Fruit fly (Drosophila melanogaster) whole organism, wandering third instar larva: ENCODE measurements around the gene CG15387.
A peak's percentile ranks its signal among the peaks of the same experiment; 100 is the strongest.

Experiments
- Abd-B ChIP-seq: fragments of >200 bp; optimal IDR thresholded peaks from 2 replicates; lab custom pipeline; 2017; ENCODE audit warnings: missing biosample characterization, missing genetic modification characterization
- CG32264 ChIP-seq: fragments of 200-800 bp; sonication (Bioruptor generic); optimal IDR thresholded peaks from 2 replicates; lab custom pipeline; 2016; ENCODE audit warnings: missing biosample characterization, missing genetic modification characterization
- CG9705 ChIP-seq: fragments of 200-800 bp; sonication (Bioruptor generic); optimal IDR thresholded peaks from 2 replicates; lab custom pipeline; 2018; ENCODE audit warnings: missing biosample characterization, mild to moderate bottlenecking, missing genetic modification characterization
- CrebA ChIP-seq: fragments of 200-800 bp; sonication (Bioruptor generic); optimal IDR thresholded peaks from 2 replicates; lab custom pipeline; 2016; ENCODE audit warnings: missing biosample characterization, mild to moderate bottlenecking, missing genetic modification characterization, borderline replicate concordance
- Dfd ChIP-seq: fragments of >200 bp; optimal IDR thresholded peaks from 2 replicates; lab custom pipeline; 2017; ENCODE audit warnings: missing biosample characterization, missing genetic modification characterization
- HLH106 ChIP-seq: fragments of 200-800 bp; optimal IDR thresholded peaks from 3 replicates; lab custom pipeline; 2019; ENCODE audit warnings: missing biosample characterization, mild to moderate bottlenecking, missing genetic modification characterization, moderate library complexity
- Hnf4 ChIP-seq: fragments of 200-800 bp; sonication (Bioruptor generic); optimal IDR thresholded peaks from 2 replicates; lab custom pipeline; 2016; ENCODE audit warnings: missing biosample characterization, mild to moderate bottlenecking, missing genetic modification characterization
- Hr78 ChIP-seq: fragments of >200 bp; optimal IDR thresholded peaks from 2 replicates; lab custom pipeline; 2017; ENCODE audit warnings: missing biosample characterization, missing genetic modification characterization
- Hr83 ChIP-seq: fragments of 200-300 bp; sonication (Bioruptor generic); optimal IDR thresholded peaks from 2 replicates; lab custom pipeline; 2016; ENCODE audit warnings: missing biosample characterization, mild to moderate bottlenecking, missing genetic modification characterization, moderate library complexity; ENCODE audit not compliant: poor library complexity, severe bottlenecking
- Jra ChIP-seq: sonication (Bioruptor generic); optimal IDR thresholded peaks from 2 replicates; lab custom pipeline; 2016; ENCODE audit warnings: missing biosample characterization, missing genetic modification characterization
- OdsH ChIP-seq: fragments of 200-800 bp; sonication (Bioruptor generic); optimal IDR thresholded peaks from 2 replicates; lab custom pipeline; 2016; ENCODE audit warnings: missing biosample characterization, mild to moderate bottlenecking, missing genetic modification characterization
- Sp1 ChIP-seq: fragments of 200-800 bp; sonication (Bioruptor generic); optimal IDR thresholded peaks from 3 replicates; lab custom pipeline; 2019; ENCODE audit warnings: missing biosample characterization, mild to moderate bottlenecking, missing genetic modification characterization, moderate library complexity
- br ChIP-seq: fragments of 200-800 bp; sonication (Bioruptor generic); optimal IDR thresholded peaks from 2 replicates; lab custom pipeline; 2016; ENCODE audit warnings: missing biosample characterization, missing genetic modification characterization
- brk ChIP-seq: fragments of 200-800 bp; sonication (Bioruptor generic); optimal IDR thresholded peaks from 2 replicates; lab custom pipeline; 2016; ENCODE audit warnings: missing biosample characterization, mild to moderate bottlenecking, missing genetic modification characterization
- dl ChIP-seq, 2 experiments: fragments of 175-275, 200-275 bp in 1 of 2; fragments of 200-275 bp in 1 of 2; sonication (Bioruptor generic); optimal IDR thresholded peaks; lab custom pipeline; 2018; ENCODE audit warnings: mild to moderate bottlenecking in 2 of 2, missing biosample characterization in 2 of 2, missing genetic modification characterization in 2 of 2, moderate library complexity in 2 of 2; ENCODE audit not compliant: partially characterized antibody in 2 of 2, insufficient read depth in 1 of 2
- dmrt93B ChIP-seq: fragments of 200-800 bp; sonication (Bioruptor generic); optimal IDR thresholded peaks from 2 replicates; lab custom pipeline; 2018; ENCODE audit warnings: missing biosample characterization, mild to moderate bottlenecking, missing genetic modification characterization
- dsf ChIP-seq: sonication (Bioruptor generic); optimal IDR thresholded peaks from 2 replicates; lab custom pipeline; 2016; ENCODE audit warnings: missing biosample characterization, missing genetic modification characterization, borderline replicate concordance
- ey ChIP-seq: fragments of 200-800 bp; sonication (Bioruptor generic); optimal IDR thresholded peaks from 2 replicates; lab custom pipeline; 2016; ENCODE audit warnings: missing biosample characterization, missing genetic modification characterization
- foxo ChIP-seq, 2 experiments: fragments of 200-800 bp; sonication (Bioruptor generic); optimal IDR thresholded peaks; 2 replicates in 1 of 2; 3 replicates in 1 of 2; lab custom pipeline; 2016 to 2017; ENCODE audit warnings: missing biosample characterization in 2 of 2, missing genetic modification characterization in 2 of 2
- fru ChIP-seq: fragments of 200-800 bp; sonication (Bioruptor generic); optimal IDR thresholded peaks from 3 replicates; lab custom pipeline; 2016; ENCODE audit warnings: missing biosample characterization, mild to moderate bottlenecking, missing genetic modification characterization
- h ChIP-seq: fragments of 200-800 bp; sonication (Bioruptor generic); optimal IDR thresholded peaks from 3 replicates; lab custom pipeline; 2016; ENCODE audit warnings: missing biosample characterization, mild to moderate bottlenecking, missing genetic modification characterization
- jim ChIP-seq: fragments of 175-275, 200-325 bp; sonication (Bioruptor generic); optimal IDR thresholded peaks from 2 replicates; lab custom pipeline; 2016; ENCODE audit warnings: missing biosample characterization, mild to moderate bottlenecking, missing genetic modification characterization
- lola ChIP-seq: fragments of >200 bp; optimal IDR thresholded peaks from 2 replicates; lab custom pipeline; 2017; ENCODE audit warnings: missing biosample characterization, missing genetic modification characterization
- pan ChIP-seq: fragments of >200 bp; optimal IDR thresholded peaks from 2 replicates; lab custom pipeline; 2017
- psq ChIP-seq: fragments of 200-800 bp; sonication (Bioruptor generic); optimal IDR thresholded peaks from 3 replicates; lab custom pipeline; 2017; ENCODE audit warnings: missing biosample characterization, mild to moderate bottlenecking, missing genetic modification characterization, moderate library complexity
- rgr ChIP-seq: fragments of 200-800 bp; sonication (Bioruptor generic); optimal IDR thresholded peaks from 3 replicates; lab custom pipeline; 2016; ENCODE audit warnings: missing biosample characterization, mild to moderate bottlenecking, missing genetic modification characterization
- sage ChIP-seq: fragments of 200-800 bp; sonication (Bioruptor generic); optimal IDR thresholded peaks from 2 replicates; lab custom pipeline; 2016; ENCODE audit warnings: missing biosample characterization, mild to moderate bottlenecking, missing genetic modification characterization
- sv ChIP-seq: fragments of 200-800 bp; sonication (Bioruptor generic); optimal IDR thresholded peaks from 3 replicates; lab custom pipeline; 2016; ENCODE audit warnings: missing biosample characterization, missing genetic modification characterization
- woc ChIP-seq: sonication (Bioruptor generic); optimal IDR thresholded peaks from 2 replicates; lab custom pipeline; 2016; ENCODE audit warnings: missing biosample characterization, mild to moderate bottlenecking, missing genetic modification characterization

CG15387 gene

dm6 chr2L:2187411-2187810, 38.7 kb downstream of the CG15387 start:
- TF ChIP-seq CrebA (GFP tag; lab: Kevin White, UChicago) (no peak), jim (no peak), pan (lab: Kevin White, UChicago) (no peak), sage (no peak), CG9705 (GFP tag; lab: Kevin White, UChicago) (no peak), woc (GFP tag; lab: Kevin White, UChicago) (no peak)

- TF ChIP-seq Jra (GFP tag; lab: Kevin White, UChicago) (no peak), dl (GFP tag; optimal IDR thresholded peaks at IDR 0.05; lab: Kevin White, UChicago; ENCODE audit: insufficient read depth in 1 of 2, partially characterized antibody in 2 of 2) (no peak), Abd-B (GFP tag; lab: Kevin White, UChicago) (no peak), Sp1 (no peak), dmrt93B (GFP tag; lab: Kevin White, UChicago) (no peak), Dfd (no peak)
Observed at dm6 chr2L:2185373-2185772, 40.7 kb downstream of the CG15387 start.

dm6 chr2L:2184659-2185058, 41.4 kb downstream of the CG15387 start:
- TF ChIP-seq fru (GFP tag; lab: Kevin White, UChicago) (peak; percentile 2), h (GFP tag; lab: Kevin White, UChicago) (peak; percentile 16), dsf (no peak), rgr (GFP tag; lab: Kevin White, UChicago) (peak; percentile 16)

- TF ChIP-seq fru (GFP tag; lab: Kevin White, UChicago), result no peak
- TF ChIP-seq rgr (GFP tag; lab: Kevin White, UChicago), result no peak
- TF ChIP-seq, all 38 proteins: peak for 0
Observed at dm6 chr2L:2184129-2184528, 42.0 kb downstream of the CG15387 start.

- no peak for TF ChIP-seq brk (GFP tag; lab: Kevin White, UChicago)
Observed at dm6 chr2L:2182735-2183340, 43.3 kb downstream of the CG15387 start.

dm6 chr2L:2181971-2182643, 44.0 kb downstream of the CG15387 start:
- TF ChIP-seq HLH106 (tag; lab: Kevin White, UChicago), result peak; percentile 34
- peak; percentile 14 for TF ChIP-seq psq (GFP tag; lab: Kevin White, UChicago)
- TF ChIP-seq Sp1, result peak; percentile 10
- no peak for TF ChIP-seq sage
- no peak for TF ChIP-seq CG32264 (GFP tag; lab: Kevin White, UChicago)
- TF ChIP-seq fru (GFP tag; lab: Kevin White, UChicago), result peak; percentile 59
- TF ChIP-seq foxo (GFP tag; optimal IDR thresholded peaks at IDR 0.05; lab: Kevin White, UChicago), result peak in 1 of 2 experiments; percentile 37
- TF ChIP-seq h (GFP tag; lab: Kevin White, UChicago), result peak; percentile 20
- TF ChIP-seq OdsH (GFP tag; lab: Kevin White, UChicago), result peak; percentile 5
- TF ChIP-seq lola (GFP tag; lab: Kevin White, UChicago), result no peak
- peak; percentile 10 for TF ChIP-seq Hnf4
- peak; percentile 31 for TF ChIP-seq sv
- peak; percentile 7 for TF ChIP-seq br (GFP tag; lab: Kevin White, UChicago)
- no peak for TF ChIP-seq ey (GFP tag; lab: Kevin White, UChicago)
- peak; percentile 64 for TF ChIP-seq woc (GFP tag; lab: Kevin White, UChicago)
- TF ChIP-seq, all 38 proteins: peak for 11

dm6 chr2L:2180665-2181064, 45.4 kb downstream of the CG15387 start:
- TF ChIP-seq Hr78 (GFP tag; lab: Kevin White, UChicago), result no peak
- TF ChIP-seq fru (GFP tag; lab: Kevin White, UChicago), result no peak
- TF ChIP-seq Hr83 (GFP tag; lab: Kevin White, UChicago), result no peak
